Worm (Caenorhabditis elegans): ENCODE measurements around the gene Y37D8A.8.

DNA sequence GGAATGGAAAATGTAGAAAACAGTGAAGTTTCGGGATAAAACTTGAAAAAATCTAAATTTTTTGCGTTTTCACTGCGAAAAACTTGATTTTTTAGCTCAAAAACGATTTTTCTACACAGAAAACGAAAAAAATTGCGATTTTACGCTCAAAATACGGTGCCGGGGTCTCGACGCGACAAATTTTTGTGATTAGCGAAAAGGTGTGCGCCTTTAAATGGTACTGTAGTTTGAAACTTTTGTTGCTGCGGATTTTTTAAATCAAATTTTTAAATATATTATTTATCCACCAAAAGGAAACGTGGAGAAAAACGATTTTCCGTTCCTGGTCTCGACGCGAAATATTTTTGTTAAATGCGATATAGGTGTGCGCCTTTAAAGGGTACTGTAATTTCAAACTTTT is 42.5 kb downstream of the Y37D8A.8 start:
- TF ChIP-seq unc-62 (GFP tag; optimal IDR thresholded peaks at IDR 0.05) (no peak), nhr-28 (tag; optimal IDR thresholded peaks at IDR 0.05) (no peak), sptf-1 (tag; optimal IDR thresholded peaks at IDR 0.05) (no peak)

Data from whole organism, mixed stage, embryonic.